Fruit fly (Drosophila melanogaster): ENCODE results near the gene CG14275.

CG14275 gene

dm6 chr2L:8364006-8364956 is 37.0 kb downstream of the CG14275 start, which contains the start of the genes RpS13 and CSN8 (continued):
- TF ChIP-seq CG2678 (tag; optimal IDR thresholded peaks at IDR 0.05) (peak; percentile 26), D19B (GFP tag; optimal IDR thresholded peaks at IDR 0.05) (no peak), CG16863 (GFP tag; optimal IDR thresholded peaks at IDR 0.05) (no peak), CG18262 (tag; optimal IDR thresholded peaks at IDR 0.05) (peak; percentile 38), CG15514 (GFP tag; optimal IDR thresholded peaks at IDR 0.05) (peak; percentile 60), pzg (GFP tag; optimal IDR thresholded peaks at IDR 0.05) (peak; percentile 90), bsh (GFP tag; optimal IDR thresholded peaks at IDR 0.05) (peak in 1 of 2 experiments; percentile 7), CG14014 (GFP tag; IDR thresholded peaks at IDR 0.05) (no peak), Mes4 (GFP tag; optimal IDR thresholded peaks at IDR 0.05) (peak; percentile 26), zen (tag; optimal IDR thresholded peaks at IDR 0.05) (peak; percentile 36), ATbp (GFP tag; optimal IDR thresholded peaks at IDR 0.05) (no peak), Hr78 (GFP tag; optimal IDR thresholded peaks at IDR 0.05) (no peak), CkIIα-i1 (GFP tag; IDR thresholded peaks at IDR 0.05) (no peak), sim (GFP tag; IDR thresholded peaks at IDR 0.05) (no peak), B-H2 (GFP tag; optimal IDR thresholded peaks at IDR 0.05) (peak; percentile 14), CG12236 (GFP tag; optimal IDR thresholded peaks at IDR 0.05) (no peak), exex (tag; optimal IDR thresholded peaks at IDR 0.05) (peak; percentile 10), CG16779 (GFP tag; IDR thresholded peaks at IDR 0.05) (0 out of 2 replicates have a peak, but pooled peaks have one; percentile 31), rib (GFP tag; IDR thresholded peaks at IDR 0.05) (no peak), CG6854 (GFP tag; optimal IDR thresholded peaks at IDR 0.05) (no peak), ftz-f1 (GFP tag; optimal IDR thresholded peaks at IDR 0.05) (no peak), Rx (GFP tag; IDR thresholded peaks at IDR 0.05) (no peak), ken (GFP tag; IDR thresholded peaks at IDR 0.05) (no peak), croc (GFP tag; conservative IDR thresholded peaks at IDR 0.05) (no peak), nerfin-2 (GFP tag; IDR thresholded peaks at IDR 0.05; ENCODE audit: partially characterized antibody) (peak; percentile 80), HLHmδ (GFP tag; optimal IDR thresholded peaks at IDR 0.05) (no peak), Lpt (GFP tag; optimal IDR thresholded peaks at IDR 0.05) (no peak), HmgD (GFP tag; optimal IDR thresholded peaks at IDR 0.05) (no peak), CG13123 (GFP tag; optimal IDR thresholded peaks at IDR 0.05) (no peak), CG30431 (GFP tag; optimal IDR thresholded peaks at IDR 0.05) (no peak), BtbVII (GFP tag; optimal IDR thresholded peaks at IDR 0.05) (no peak), CG3407 (GFP tag; optimal IDR thresholded peaks at IDR 0.05) (no peak), h (optimal IDR thresholded peaks at IDR 0.05) (no peak), H15 (GFP tag; IDR thresholded peaks at IDR 0.05) (no peak), cad (GFP tag; optimal IDR thresholded peaks at IDR 0.05) (no peak), fd64A (GFP tag; optimal IDR thresholded peaks at IDR 0.05) (no peak), CG12219 (GFP tag; optimal IDR thresholded peaks at IDR 0.05) (no peak), CG18011 (GFP tag; optimal IDR thresholded peaks at IDR 0.05) (peak; percentile 94), Hsf (GFP tag; optimal IDR thresholded peaks at IDR 0.05) (peak; percentile 39), CG8089 (GFP tag; optimal IDR thresholded peaks at IDR 0.05) (no peak), pb (GFP tag; optimal IDR thresholded peaks at IDR 0.05) (no peak), Dfd (GFP tag; optimal IDR thresholded peaks at IDR 0.05) (no peak), CG17568 (GFP tag; optimal IDR thresholded peaks at IDR 0.05) (peak; percentile 33), odd (GFP tag; optimal IDR thresholded peaks at IDR 0.05) (no peak), Drgx (GFP tag; IDR thresholded peaks at IDR 0.05) (peak; percentile 16; the same call in 1 of the 2 replicates), lbe (GFP tag; optimal IDR thresholded peaks at IDR 0.05) (no peak), CG6175 (GFP tag; IDR thresholded peaks at IDR 0.05) (no peak), scrt (GFP tag; optimal IDR thresholded peaks at IDR 0.05) (peak; percentile 10), CG9215 (GFP tag; IDR thresholded peaks at IDR 0.05) (no peak)

Data from whole organism, embryonic.